Worm (Caenorhabditis elegans): ENCODE data around the gene srw-120.

The srw-120 gene

ce11 chrV:3005964-3006363 lies 10.0 kb upstream of the srw-120 start, which contains the start of gene srw-112:
Gene srw-112, minus strand, starts transcription at chrV:3006064.
- TF ChIP-seq C06A6.2 (GFP tag; conservative IDR thresholded peaks at IDR 0.05) (no peak), sea-2 (GFP tag; IDR thresholded peaks at IDR 0.05) (no peak), lin-54 (GFP tag; optimal IDR thresholded peaks at IDR 0.05) (no peak), lsl-1 (GFP tag; optimal IDR thresholded peaks at IDR 0.05) (no peak), tbp1 (GFP tag; optimal IDR thresholded peaks at IDR 0.05) (no peak), ceh-91 (GFP tag; IDR thresholded peaks at IDR 0.05) (no peak), F55B11.4 (tag; optimal IDR thresholded peaks at IDR 0.05; ENCODE audit: borderline replicate concordance, insufficient read depth) (no peak), B0336.3 (GFP tag; IDR thresholded peaks at IDR 0.05) (no peak), madf-10 (tag; optimal IDR thresholded peaks at IDR 0.05) (no peak), sdz-38 (tag; optimal IDR thresholded peaks at IDR 0.05) (no peak), mcd-1 (GFP tag; IDR thresholded peaks at IDR 0.05) (no peak), somi-1 (GFP tag; optimal IDR thresholded peaks at IDR 0.05) (no peak), athp-1 (tag; optimal IDR thresholded peaks at IDR 0.05) (no peak), lin-35 (GFP tag; optimal IDR thresholded peaks at IDR 0.05) (no peak), tlf-1 (GFP tag; optimal IDR thresholded peaks at IDR 0.05) (no peak), hmg-20 (GFP tag; IDR thresholded peaks at IDR 0.05) (no peak), snpc-1.1 (tag; optimal IDR thresholded peaks at IDR 0.05; ENCODE audit: insufficient read depth) (no peak), ztf-25 (GFP tag; IDR thresholded peaks at IDR 0.05) (no peak)

ce11 chrV:2999736-3000135 lies 3.7 kb upstream of the srw-120 start, which contains the start of gene srw-119:
Gene srw-119, minus strand, starts transcription at chrV:2999836.
- no peak for TF ChIP-seq B0336.3 (GFP tag; IDR thresholded peaks at IDR 0.05)
- TF ChIP-seq tlf-1 (GFP tag; optimal IDR thresholded peaks at IDR 0.05), result no peak
- no peak for TF ChIP-seq athp-1 (tag; optimal IDR thresholded peaks at IDR 0.05)
- TF ChIP-seq hsf-1 (GFP tag; IDR thresholded peaks at IDR 0.05), result no peak

ce11 chrV:2993816-2994215 lies 2.2 kb downstream of the srw-120 start, which contains the start of gene srw-115:
Gene srw-115, minus strand, starts transcription at chrV:2993916.
- TF ChIP-seq B0035.1 (tag; optimal IDR thresholded peaks at IDR 0.05) (no peak), lsl-1 (GFP tag; optimal IDR thresholded peaks at IDR 0.05) (no peak), madf-8 (GFP tag; conservative IDR thresholded peaks at IDR 0.05) (no peak), nhr-80 (tag; optimal IDR thresholded peaks at IDR 0.05) (no peak), hlh-26 (GFP tag; conservative IDR thresholded peaks at IDR 0.05) (no peak), snpc-1.1 (tag; optimal IDR thresholded peaks at IDR 0.05; ENCODE audit: insufficient read depth) (no peak), tbx-9 (tag; optimal IDR thresholded peaks at IDR 0.05; ENCODE audit: borderline replicate concordance) (no peak), gei-17 (GFP tag; optimal IDR thresholded peaks at IDR 0.05) (no peak), lin-35 (GFP tag; optimal IDR thresholded peaks at IDR 0.05) (no peak), lir-1 (GFP tag; conservative IDR thresholded peaks at IDR 0.05) (no peak), nhr-90 (tag; optimal IDR thresholded peaks at IDR 0.05) (no peak), tbp1 (GFP tag; optimal IDR thresholded peaks at IDR 0.05) (no peak), F10E7.11 (tag; optimal IDR thresholded peaks at IDR 0.05) (no peak), lin-26 (GFP tag; IDR thresholded peaks at IDR 0.05) (no peak), lsy-27 (tag; optimal IDR thresholded peaks at IDR 0.05; ENCODE audit: borderline replicate concordance, insufficient read depth) (no peak), F39B2.1 (GFP tag; IDR thresholded peaks at IDR 0.05) (no peak), ceh-58 (GFP tag; IDR thresholded peaks at IDR 0.05) (no peak)

ce11 chrV:2992060-2992459 lies 3.9 kb downstream of the srw-120 start:
- TF ChIP-seq ztf-25 (GFP tag; IDR thresholded peaks at IDR 0.05), result no peak
- no peak for TF ChIP-seq K12H6.12 (tag; optimal IDR thresholded peaks at IDR 0.05)
- no peak for TF ChIP-seq D2030.7 (GFP tag; IDR thresholded peaks at IDR 0.05)
- no peak for TF ChIP-seq snpc-1.3 (tag; optimal IDR thresholded peaks at IDR 0.05; ENCODE audit: insufficient read depth)
- TF ChIP-seq F49E8.2 (tag; optimal IDR thresholded peaks at IDR 0.05; ENCODE audit: insufficient read depth), result no peak
- TF ChIP-seq lin-26 (GFP tag; IDR thresholded peaks at IDR 0.05), result no peak
- no peak for TF ChIP-seq nhr-27 (tag; optimal IDR thresholded peaks at IDR 0.05)
- no peak for TF ChIP-seq atf-7 (tag; optimal IDR thresholded peaks at IDR 0.05)
- TF ChIP-seq F22D6.2 (tag; optimal IDR thresholded peaks at IDR 0.05), result no peak
- no peak for TF ChIP-seq zfh-2 (GFP tag; conservative IDR thresholded peaks at IDR 0.05)
- TF ChIP-seq lin-54 (GFP tag; optimal IDR thresholded peaks at IDR 0.05), result no peak
